Worm (Caenorhabditis elegans): ENCODE data around the gene luc-7L.

Gene luc-7L

ce11 chrII:7708540-7708939 lies 1.3 kb upstream of the luc-7L start, which contains the start of gene B0495.9 (continued):
- TF ChIP-seq Y53G8AR.9 (GFP tag; conservative IDR thresholded peaks at IDR 0.05): 0 out of 2 replicates have a peak, but pooled peaks have one; percentile 55
- TF ChIP-seq hlh-26 (GFP tag; conservative IDR thresholded peaks at IDR 0.05): no peak
- peak; percentile 49 for TF ChIP-seq ztf-18 (tag; optimal IDR thresholded peaks at IDR 0.05)
- no peak for TF ChIP-seq T07F8.4 (tag; optimal IDR thresholded peaks at IDR 0.05)
- peak; percentile 26 for TF ChIP-seq F23B12.7 (tag; optimal IDR thresholded peaks at IDR 0.05; ENCODE audit: insufficient read depth)
- TF ChIP-seq attf-3 (GFP tag; conservative IDR thresholded peaks at IDR 0.05): 0 out of 2 replicates have a peak, but pooled peaks have one; percentile 38
- no peak for TF ChIP-seq Y79H2A.3 (GFP tag; conservative IDR thresholded peaks at IDR 0.05)
- TF ChIP-seq ceh-27 (GFP tag; optimal IDR thresholded peaks at IDR 0.05): peak; percentile 57
- no peak for TF ChIP-seq C06A6.2 (GFP tag; conservative IDR thresholded peaks at IDR 0.05)
- TF ChIP-seq rec-8 (tag; optimal IDR thresholded peaks at IDR 0.05): peak in 1 of 2 experiments; percentile 52
- TF ChIP-seq Y67H2A.10 (GFP tag; conservative IDR thresholded peaks at IDR 0.05): no peak
- TF ChIP-seq B0261.1 (tag; optimal IDR thresholded peaks at IDR 0.05): no peak
- no peak for TF ChIP-seq tlf-1 (GFP tag; optimal IDR thresholded peaks at IDR 0.05)
- TF ChIP-seq snpc-1.3 (tag; optimal IDR thresholded peaks at IDR 0.05; ENCODE audit: insufficient read depth): no peak
- no peak for TF ChIP-seq sptf-2 (GFP tag; optimal IDR thresholded peaks at IDR 0.05)
- peak; percentile 42 for TF ChIP-seq ceh-100 (GFP tag; IDR thresholded peaks at IDR 0.05)
- TF ChIP-seq F52B5.7 (tag; optimal IDR thresholded peaks at IDR 0.05): peak; percentile 19
- TF ChIP-seq ztf-3 (GFP tag; optimal IDR thresholded peaks at IDR 0.05): no peak
- peak; percentile 73; the same call in 1 of the 2 replicates for TF ChIP-seq ztf-28 (GFP tag; IDR thresholded peaks at IDR 0.05)
- no peak for TF ChIP-seq lir-1 (GFP tag; conservative IDR thresholded peaks at IDR 0.05)
- no peak for TF ChIP-seq lag-1 (GFP tag; IDR thresholded peaks at IDR 0.05)
- peak; percentile 44; the same call in 1 of the 2 replicates for TF ChIP-seq nfyb-1 (GFP tag; IDR thresholded peaks at IDR 0.05)
- no peak; the same call in 1 of the 2 replicates for TF ChIP-seq B0336.3 (GFP tag; IDR thresholded peaks at IDR 0.05)
- no peak for TF ChIP-seq nhr-120 (GFP tag; IDR thresholded peaks at IDR 0.05)
- no peak for TF ChIP-seq madf-8 (GFP tag; conservative IDR thresholded peaks at IDR 0.05)
- no peak for TF ChIP-seq F57A8.1 (GFP tag; optimal IDR thresholded peaks at IDR 0.05)
- TF ChIP-seq zim-3 (tag; optimal IDR thresholded peaks at IDR 0.05): no peak
- TF ChIP-seq ztf-25 (GFP tag; IDR thresholded peaks at IDR 0.05): 0 out of 2 replicates have a peak, but pooled peaks have one; percentile 45
- TF ChIP-seq ztf-26 (tag; optimal IDR thresholded peaks at IDR 0.05): no peak
- no peak for TF ChIP-seq ceh-58 (GFP tag; IDR thresholded peaks at IDR 0.05)
- peak; percentile 32 for TF ChIP-seq F49E8.2 (tag; optimal IDR thresholded peaks at IDR 0.05; ENCODE audit: insufficient read depth)
- TF ChIP-seq rpc-1 (optimal IDR thresholded peaks at IDR 0.05): peak; percentile 40
- TF ChIP-seq rpc-1 (tag; optimal IDR thresholded peaks at IDR 0.05): no peak
- no peak for TF ChIP-seq nfya-1 (tag; optimal IDR thresholded peaks at IDR 0.05; ENCODE audit: borderline replicate concordance, insufficient read depth)
- TF ChIP-seq bed-1 (GFP tag; IDR thresholded peaks at IDR 0.05): no peak
- no peak for TF ChIP-seq hlh-12 (tag; optimal IDR thresholded peaks at IDR 0.05)
- TF ChIP-seq die-1 (tag; optimal IDR thresholded peaks at IDR 0.05): peak; percentile 40
- peak; percentile 39; the same call in 1 of the 2 replicates for TF ChIP-seq hmg-1.2 (GFP tag; IDR thresholded peaks at IDR 0.05)
- TF ChIP-seq F57C9.4 (tag; optimal IDR thresholded peaks at IDR 0.05): no peak
- peak; percentile 51; the same call in 1 of the 2 replicates for TF ChIP-seq pbrm-1 (GFP tag; IDR thresholded peaks at IDR 0.05)
- TF ChIP-seq ceh-91 (GFP tag; IDR thresholded peaks at IDR 0.05): no peak
- TF ChIP-seq K11D2.4 (GFP tag; IDR thresholded peaks at IDR 0.05): no peak
- TF ChIP-seq ztf-6 (GFP tag; IDR thresholded peaks at IDR 0.05): no peak
